Fruit fly (Drosophila melanogaster): Measurements from ENCODE around the gene CG46317.

Gene CG46317

DNA sequence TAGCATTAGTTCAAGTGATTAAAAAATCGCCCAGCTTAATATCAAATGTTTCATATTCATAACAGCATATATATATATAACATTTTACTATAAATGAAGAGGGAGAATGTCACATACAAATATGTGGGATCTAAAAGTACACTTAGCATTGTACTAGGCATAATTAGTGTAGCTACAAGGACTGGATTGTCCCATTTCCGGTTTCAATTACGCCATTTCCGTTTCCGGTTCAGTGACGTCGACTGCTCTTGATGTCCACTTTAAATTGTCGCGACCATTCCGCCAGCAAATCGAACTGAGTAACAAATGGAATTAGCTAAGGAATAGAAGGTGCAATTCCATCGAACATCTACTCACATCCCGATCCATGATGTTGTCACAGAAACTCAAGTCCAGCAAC lies 26.6 kb upstream of the CG46317 start:
- TF ChIP-seq CG17801 (GFP tag; optimal IDR thresholded peaks at IDR 0.05; ENCODE audit: partially characterized antibody), result no peak

DNA sequence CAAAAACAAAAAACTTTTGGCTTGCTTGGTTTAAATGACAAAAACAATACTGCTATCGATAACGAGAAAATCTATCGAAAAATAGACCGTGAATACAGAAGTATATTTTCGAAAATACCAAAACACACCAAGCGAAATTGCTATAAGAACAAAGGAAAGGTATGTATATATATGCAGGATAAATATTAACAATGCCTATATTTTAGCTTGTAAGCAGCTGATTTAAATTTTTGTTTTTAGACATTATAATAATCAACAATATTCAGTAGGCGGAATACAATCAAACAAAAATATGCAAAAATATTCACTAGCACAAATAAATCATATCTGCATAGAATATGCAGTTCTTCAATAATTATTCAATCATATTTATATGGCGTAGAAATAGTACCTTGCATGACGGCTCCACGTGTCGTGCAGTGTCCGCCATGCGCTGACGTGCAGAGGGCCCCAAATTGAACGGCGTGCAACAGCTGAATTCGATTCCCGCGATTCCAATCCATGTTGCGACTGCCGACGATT lies 23.1 kb upstream of the CG46317 start, which contains the start of the genes Fbxl4 and Dus2:
Gene Fbxl4 (minus strand): TSS at position 51 of the 522 bp plus-strand sequence.
Gene Dus2 (plus strand): TSS at position 116 of the 522 bp plus-strand sequence.
- peak; percentile 92 for TF ChIP-seq CG17801 (GFP tag; optimal IDR thresholded peaks at IDR 0.05; ENCODE audit: partially characterized antibody)

DNA sequence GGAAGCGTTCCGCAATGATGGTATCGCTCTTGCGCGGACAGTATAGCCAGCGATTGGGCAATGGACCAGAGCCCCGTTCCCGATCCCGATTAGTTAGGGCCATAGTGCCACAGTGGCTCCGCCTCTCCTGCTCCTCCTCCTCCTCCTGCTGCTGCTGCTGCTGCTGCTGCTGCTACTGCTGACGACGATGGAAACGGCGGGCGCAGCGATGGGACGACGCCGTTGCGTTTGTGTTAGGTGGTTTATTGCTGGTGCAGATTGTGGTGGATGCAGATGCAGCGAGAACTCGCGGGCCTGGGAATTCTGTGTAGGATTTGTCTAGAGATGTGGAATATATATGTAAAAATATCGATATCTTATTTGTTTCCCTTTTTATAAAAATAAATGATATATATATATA lies 18.5 kb upstream of the CG46317 start, which contains the start of gene mRNA-cap:
Gene mRNA-cap (minus strand): TSS at position 344 of the 400 bp plus-strand sequence.
- TF ChIP-seq CG17801 (GFP tag; optimal IDR thresholded peaks at IDR 0.05; ENCODE audit: partially characterized antibody), result no peak

DNA sequence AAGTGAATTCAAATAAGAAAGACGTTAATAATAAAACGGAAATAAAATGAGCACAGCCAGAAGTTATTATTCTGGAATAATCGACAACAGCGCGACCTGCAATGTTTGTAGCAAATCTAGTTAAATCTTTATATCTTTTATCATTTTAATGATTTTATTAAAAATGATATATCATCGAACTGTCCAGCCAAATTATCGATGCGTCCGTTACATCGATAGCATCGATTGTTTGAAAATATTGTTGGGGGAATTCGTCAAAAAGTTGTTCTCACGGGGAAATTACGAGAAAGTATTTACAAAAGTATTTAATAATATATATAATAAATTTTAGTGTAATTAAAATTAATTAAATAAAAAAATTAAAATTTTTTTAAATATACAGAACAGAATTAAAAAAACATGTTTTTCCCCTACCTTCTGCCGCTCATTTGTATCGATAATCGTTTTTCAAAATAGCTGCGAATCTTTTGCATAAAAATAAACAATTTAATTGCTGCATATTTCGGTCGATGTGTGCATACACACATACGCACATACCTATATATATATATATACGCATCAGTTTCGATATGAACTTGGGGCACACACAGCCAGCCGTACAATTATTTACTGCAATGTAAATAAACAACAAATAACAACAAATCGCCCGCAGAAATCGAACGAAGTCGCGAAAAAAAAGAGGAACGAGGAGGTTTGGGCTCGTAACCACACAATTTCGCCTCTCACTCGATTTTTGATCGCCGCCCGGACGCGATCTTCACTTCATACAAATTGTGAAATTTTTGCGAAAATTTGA lies 17.9 kb upstream of the CG46317 start, which contains the start of gene CG32599:
Gene CG32599 (plus strand): TSS at position 746 of the 796 bp plus-strand sequence.
- no peak for TF ChIP-seq CG17801 (GFP tag; optimal IDR thresholded peaks at IDR 0.05; ENCODE audit: partially characterized antibody)

DNA sequence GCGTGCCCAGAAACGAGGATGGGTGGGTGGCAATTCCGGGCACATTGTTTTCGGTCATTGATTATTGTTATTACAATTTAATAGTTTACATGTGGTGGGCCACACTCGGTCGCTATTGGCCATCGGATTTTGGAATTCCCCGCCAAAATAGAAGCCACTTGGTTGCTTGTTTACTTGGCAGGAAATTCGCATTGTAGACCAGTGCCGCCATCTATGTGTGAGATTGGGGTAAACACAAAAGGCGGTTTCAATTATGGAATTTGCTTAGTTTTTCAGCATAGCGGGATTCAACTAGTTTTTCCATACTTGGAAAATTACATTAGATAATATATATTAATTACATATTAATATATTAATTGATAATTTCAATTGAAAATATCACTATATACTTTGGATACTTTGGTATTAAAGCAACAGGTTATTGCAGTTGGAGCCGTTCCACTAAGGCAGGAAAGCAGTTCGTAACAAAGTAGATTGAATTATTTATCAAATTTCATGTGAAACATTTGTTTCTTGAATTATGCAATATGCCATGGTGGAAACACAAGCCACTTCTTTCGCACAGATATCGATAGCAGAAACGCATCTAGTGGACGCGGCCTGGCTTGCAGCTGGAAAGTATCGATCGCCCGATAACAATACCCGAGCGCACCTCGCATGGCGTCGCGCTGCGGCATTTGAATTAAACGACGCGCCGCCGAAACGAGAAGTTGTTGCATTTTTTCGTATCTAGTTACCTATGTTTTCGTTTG lies 13.8 kb upstream of the CG46317 start, which contains the start of gene mud:
Gene mud (plus strand): TSS at position 698 of the 752 bp plus-strand sequence.
- no peak for TF ChIP-seq CG17801 (GFP tag; optimal IDR thresholded peaks at IDR 0.05; ENCODE audit: partially characterized antibody)

DNA sequence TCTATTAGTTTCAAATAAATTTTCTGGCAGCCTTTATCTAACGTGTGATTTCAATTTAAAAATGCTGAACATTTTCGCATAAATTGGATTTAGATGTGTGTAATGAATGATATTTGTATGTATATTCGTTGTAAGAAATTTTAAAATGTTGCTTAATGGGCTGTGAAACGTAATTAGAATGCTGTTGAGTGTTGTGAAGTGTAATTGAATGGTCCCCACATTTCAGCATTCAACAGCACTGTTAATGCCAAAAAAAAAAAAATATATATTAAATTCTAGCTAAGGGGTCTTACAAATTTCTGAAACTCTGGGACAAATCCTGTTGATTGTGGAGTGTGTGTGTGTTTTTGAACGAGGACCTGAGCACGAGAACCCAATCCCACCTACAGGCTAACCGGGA lies 4.1 kb downstream of the CG46317 start:
- no peak for TF ChIP-seq CG17801 (GFP tag; optimal IDR thresholded peaks at IDR 0.05; ENCODE audit: partially characterized antibody)

DNA sequence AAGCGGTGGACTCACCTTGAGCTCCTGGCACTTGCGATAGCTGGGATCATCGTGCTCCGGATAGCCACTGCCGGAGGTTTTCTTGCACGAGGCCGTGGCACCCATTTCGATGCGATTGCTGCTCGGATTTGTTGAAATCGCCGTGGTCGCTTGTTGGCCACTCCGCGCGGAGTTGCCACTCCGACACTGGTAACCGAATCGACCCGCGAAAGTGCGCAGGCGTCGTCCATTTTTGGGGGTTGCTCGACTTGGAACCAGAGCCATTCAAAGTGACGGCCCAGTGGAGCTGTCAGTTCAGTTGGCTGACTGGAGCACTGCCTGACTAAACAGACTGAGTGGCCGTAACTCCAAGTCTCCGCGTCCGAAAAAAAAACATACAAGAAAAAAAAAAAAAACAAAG lies 5.1 kb downstream of the CG46317 start, which contains the start of the genes CG13404 and na:
Gene CG13404 (minus strand): TSS at position 176 of the 400 bp plus-strand sequence.
Gene na (plus strand): TSS at position 293 of the 400 bp plus-strand sequence.
- TF ChIP-seq CG17801 (GFP tag; optimal IDR thresholded peaks at IDR 0.05; ENCODE audit: partially characterized antibody), result no peak

DNA sequence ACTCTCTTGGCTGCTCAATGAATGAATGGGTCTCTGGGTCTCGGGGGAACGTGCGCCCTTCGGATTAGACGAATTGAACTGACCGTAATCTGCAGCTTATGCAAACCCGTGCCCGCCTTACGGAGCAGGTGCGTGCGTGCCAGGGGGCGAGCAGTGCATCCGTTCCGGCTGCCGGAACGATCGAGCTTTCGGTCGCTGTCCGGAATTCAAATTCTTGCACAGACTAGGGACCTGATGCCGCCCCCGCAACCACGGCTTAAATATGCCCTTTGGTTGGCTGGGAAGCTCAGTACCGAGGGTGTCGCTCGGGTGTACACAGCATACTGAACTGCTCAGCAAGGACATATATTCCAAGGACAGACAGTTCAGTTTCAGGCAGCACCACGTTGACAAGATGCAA lies 16.4 kb downstream of the CG46317 start, which contains the start of gene Muc12Ea:
Gene Muc12Ea (plus strand): TSS at position 301 of the 400 bp plus-strand sequence.
- TF ChIP-seq CG17801 (GFP tag; optimal IDR thresholded peaks at IDR 0.05; ENCODE audit: partially characterized antibody), result no peak

DNA sequence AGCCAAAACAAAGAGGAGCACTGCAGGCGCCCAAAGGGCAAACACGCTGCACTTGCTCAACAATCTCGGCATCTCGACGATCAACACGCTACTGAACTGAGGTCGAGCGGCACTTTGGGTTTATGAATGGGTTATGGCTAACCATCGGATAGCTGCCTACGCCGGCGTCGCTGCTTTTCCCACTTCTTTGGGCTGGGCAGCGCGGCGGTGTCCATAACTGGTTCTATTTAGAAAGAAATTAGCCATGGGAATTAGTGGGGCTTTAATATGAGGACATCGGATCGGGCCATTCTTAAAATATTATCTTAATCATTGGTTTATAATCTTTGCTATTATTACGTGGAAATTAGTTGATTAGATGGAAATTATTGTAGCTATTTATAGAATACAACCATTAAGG lies 28.3 kb downstream of the CG46317 start, which contains the start of gene CG9400:
Gene CG9400 (minus strand): TSS at position 101 of the 400 bp plus-strand sequence.
- no peak for TF ChIP-seq CG17801 (GFP tag; optimal IDR thresholded peaks at IDR 0.05; ENCODE audit: partially characterized antibody)

Data from ovary, adult (tissue).